Worm (Caenorhabditis elegans) whole organism, young adult: Measurements from ENCODE around the gene npp-20.

Source experiments
- B0019.2 ChIP-seq: fragments of 200-800 bp; sonication (Bioruptor generic); conservative IDR thresholded peaks from 2 replicates; pipeline ENCODE4 v1.3.6; 2022; ENCODE audit warnings: missing genetic modification reagents, missing genetic modification characterization, missing compliant biosample characterization
- B0336.3 ChIP-seq: fragments of 200-800 bp; sonication (Bioruptor generic); IDR thresholded peaks from 2 replicates; pipeline ENCODE4 v1.3.6; 2022; ENCODE audit warnings: missing genetic modification characterization, missing compliant biosample characterization
- C17E4.6 ChIP-seq: fragments of 200-800 bp; sonication (Bioruptor generic); IDR thresholded peaks from 2 replicates; pipeline ENCODE4 v1.3.6; 2022; ENCODE audit warnings: missing genetic modification reagents, missing genetic modification characterization, missing compliant biosample characterization
- F10E7.11 ChIP-seq: sonication (generic microtip); optimal IDR thresholded peaks from 2 replicates; lab custom pipeline; 2017; ENCODE audit warnings: mild to moderate bottlenecking, missing genetic modification characterization, moderate library complexity, missing compliant biosample characterization
- F37B4.10 ChIP-seq: fragments of 200-800 bp; sonication (Bioruptor generic); IDR thresholded peaks from 2 replicates; pipeline ENCODE4 v1.3.6; 2022; ENCODE audit warnings: missing genetic modification characterization, missing compliant biosample characterization
- F57C9.4 ChIP-seq: sonication (generic microtip); optimal IDR thresholded peaks from 2 replicates; lab custom pipeline; 2017; ENCODE audit warnings: mild to moderate bottlenecking, missing genetic modification characterization, missing compliant biosample characterization
- T07F8.4 ChIP-seq: sonication (generic microtip); optimal IDR thresholded peaks from 2 replicates; lab custom pipeline; 2016; ENCODE audit warnings: mild to moderate bottlenecking, missing genetic modification characterization, moderate library complexity, missing compliant biosample characterization
- Y53F4B.3 ChIP-seq: fragments of 200-800 bp; sonication (Bioruptor generic); IDR thresholded peaks from 2 replicates; pipeline ENCODE4 v1.3.6; 2022; ENCODE audit warnings: missing genetic modification reagents, missing genetic modification characterization, missing compliant biosample characterization
- Y79H2A.3 ChIP-seq: fragments of 200-800 bp; sonication (Bioruptor generic); conservative IDR thresholded peaks from 2 replicates; pipeline ENCODE4 v1.3.6; 2022; ENCODE audit warnings: missing genetic modification reagents, missing genetic modification characterization, missing compliant biosample characterization
- ZK185.1 ChIP-seq: sonication (generic microtip); optimal IDR thresholded peaks from 2 replicates; lab custom pipeline; 2016; ENCODE audit warnings: mild to moderate bottlenecking, missing genetic modification characterization, missing compliant biosample characterization; ENCODE audit not compliant: poor library complexity, severe bottlenecking
- ama-1 ChIP-seq, 3 experiments: fragments of 150-350 bp in 1 of 3; sonication (generic microtip) in 2 of 3; optimal IDR thresholded peaks; 2 replicates each; lab custom pipeline; 2014 to 2018; ENCODE audit warnings: missing biosample characterization in 2 of 3, missing genetic modification characterization in 2 of 3, missing genetic modification reagents in 2 of 3
- aptf-2 ChIP-seq: fragments of 200-800 bp; sonication (Bioruptor generic); conservative IDR thresholded peaks from 2 replicates; pipeline ENCODE4 v1.3.6; 2022; ENCODE audit warnings: missing genetic modification reagents, missing genetic modification characterization, missing compliant biosample characterization
- aptf-3 ChIP-seq: fragments of 200-800 bp; sonication (Bioruptor generic); IDR thresholded peaks from 2 replicates; pipeline ENCODE4 v1.3.6; 2022; ENCODE audit warnings: missing genetic modification characterization, missing compliant biosample characterization
- attf-3 ChIP-seq: fragments of 200-800 bp; sonication (Bioruptor generic); conservative IDR thresholded peaks from 2 replicates; pipeline ENCODE4 v1.3.6; 2022; ENCODE audit warnings: missing genetic modification reagents, missing genetic modification characterization, missing compliant biosample characterization
- attf-5 ChIP-seq: fragments of 200-800 bp; sonication (Bioruptor generic); optimal IDR thresholded peaks from 2 replicates; lab custom pipeline; 2018; ENCODE audit warnings: mild to moderate bottlenecking, missing genetic modification characterization, missing compliant biosample characterization
- cebp-1 ChIP-seq, 2 experiments: fragments of 200-800 bp in 1 of 2; sonication (Bioruptor generic) in 1 of 2; sonication (generic microtip) in 1 of 2; IDR thresholded peaks in 1 of 2; optimal IDR thresholded peaks in 1 of 2; 2 replicates each; pipeline versions ENCODE4 v1.3.6 to Lab custom; 2017 to 2022; ENCODE audit warnings: missing compliant biosample characterization in 2 of 2, missing genetic modification characterization in 2 of 2, mild to moderate bottlenecking in 1 of 2, missing genetic modification reagents in 1 of 2, moderate library complexity in 1 of 2
- dox-1 ChIP-seq: fragments of 200-800 bp; sonication (Bioruptor generic); IDR thresholded peaks from 2 replicates; pipeline ENCODE4 v1.3.6; 2022; ENCODE audit warnings: missing genetic modification reagents, missing genetic modification characterization, missing compliant biosample characterization
- egl-18 ChIP-seq: fragments of 200-800 bp; sonication (Bioruptor generic); IDR thresholded peaks from 2 replicates; pipeline ENCODE4 v1.3.6; 2022; ENCODE audit warnings: missing genetic modification reagents, missing genetic modification characterization, missing compliant biosample characterization
- egl-44 ChIP-seq: fragments of 200-800 bp; sonication (Bioruptor generic); IDR thresholded peaks from 2 replicates; pipeline ENCODE4 v1.3.6; 2022; ENCODE audit warnings: missing genetic modification reagents, missing genetic modification characterization, missing compliant biosample characterization
- egrh-3 ChIP-seq: fragments of 200-800 bp; sonication (Bioruptor generic); IDR thresholded peaks from 2 replicates; pipeline ENCODE4 v1.3.6; 2022; ENCODE audit warnings: missing genetic modification reagents, missing genetic modification characterization, missing compliant biosample characterization
- ekl-4 ChIP-seq: fragments of 200-800 bp; sonication (Bioruptor generic); IDR thresholded peaks from 2 replicates; pipeline ENCODE4 v1.3.6; 2022; ENCODE audit warnings: missing genetic modification reagents, missing genetic modification characterization, missing compliant biosample characterization
- ets-4 ChIP-seq: fragments of 200-800 bp; sonication (Bioruptor generic); optimal IDR thresholded peaks from 2 replicates; lab custom pipeline; 2018; ENCODE audit warnings: mild to moderate bottlenecking, missing genetic modification characterization, missing compliant biosample characterization
- gei-17 ChIP-seq: fragments of 200-800 bp; sonication (Bioruptor generic); optimal IDR thresholded peaks from 2 replicates; lab custom pipeline; 2018; ENCODE audit warnings: mild to moderate bottlenecking, missing genetic modification characterization, missing compliant biosample characterization
- hlh-26 ChIP-seq: fragments of 200-800 bp; sonication (Bioruptor generic); conservative IDR thresholded peaks from 2 replicates; pipeline ENCODE4 v1.3.6; 2022; ENCODE audit warnings: missing genetic modification reagents, missing genetic modification characterization, missing compliant biosample characterization
- hrde-1 ChIP-seq: sonication (generic microtip); optimal IDR thresholded peaks from 2 replicates; lab custom pipeline; 2016; ENCODE audit warnings: missing genetic modification characterization, mild to moderate bottlenecking, missing compliant biosample characterization, moderate library complexity, missing genotype, missing genetic modification reagents, borderline replicate concordance
- lag-1 ChIP-seq: fragments of 200-800 bp; sonication (Bioruptor generic); IDR thresholded peaks from 2 replicates; pipeline ENCODE4 v1.3.6; 2022; ENCODE audit warnings: missing genetic modification reagents, missing genetic modification characterization, missing compliant biosample characterization
- lin-54 ChIP-seq: fragments of 200-800 bp; sonication (Bioruptor generic); optimal IDR thresholded peaks from 2 replicates; lab custom pipeline; 2018; ENCODE audit warnings: mild to moderate bottlenecking, missing genetic modification characterization, missing compliant biosample characterization
- lir-1 ChIP-seq: fragments of 200-800 bp; sonication (Bioruptor generic); conservative IDR thresholded peaks from 2 replicates; pipeline ENCODE4 v1.3.6; 2022; ENCODE audit warnings: missing genetic modification reagents, missing genetic modification characterization, missing compliant biosample characterization
- lsl-1 ChIP-seq: fragments of 200-800 bp; sonication (Bioruptor generic); optimal IDR thresholded peaks from 2 replicates; lab custom pipeline; 2018; ENCODE audit warnings: mild to moderate bottlenecking, missing genetic modification characterization, moderate library complexity, missing compliant biosample characterization
- madf-10 ChIP-seq: sonication (generic microtip); optimal IDR thresholded peaks from 2 replicates; lab custom pipeline; 2016; ENCODE audit warnings: mild to moderate bottlenecking, missing genetic modification characterization, missing compliant biosample characterization
- madf-8 ChIP-seq: fragments of 200-800 bp; sonication (Bioruptor generic); conservative IDR thresholded peaks from 2 replicates; pipeline ENCODE4 v1.3.6; 2022; ENCODE audit warnings: missing genetic modification reagents, missing genetic modification characterization, missing compliant biosample characterization
- nhr-120 ChIP-seq: fragments of 200-800 bp; sonication (Bioruptor generic); IDR thresholded peaks from 2 replicates; pipeline ENCODE4 v1.3.6; 2022; ENCODE audit warnings: missing genetic modification characterization, missing compliant biosample characterization
- nhr-80 ChIP-seq: sonication (generic microtip); optimal IDR thresholded peaks from 2 replicates; lab custom pipeline; 2016; ENCODE audit warnings: missing genetic modification characterization, missing compliant biosample characterization
- nhr-90 ChIP-seq: sonication (generic microtip); optimal IDR thresholded peaks from 2 replicates; lab custom pipeline; 2016; ENCODE audit warnings: missing genotype, mild to moderate bottlenecking, missing genetic modification characterization, missing compliant biosample characterization
- pha-4 ChIP-seq: fragments of 150-350 bp; sonication (generic microtip); optimal IDR thresholded peaks from 2 replicates; lab custom pipeline; 2014; ENCODE audit warnings: missing biosample characterization, missing genetic modification reagents, missing genetic modification characterization
- rpc-1 ChIP-seq, 2 experiments: fragments of 150-350 bp in 1 of 2; sonication (generic microtip) in 1 of 2; optimal IDR thresholded peaks; 2 replicates each; lab custom pipeline; 2014 to 2018; ENCODE audit warnings: missing biosample characterization in 1 of 2, missing genetic modification characterization in 1 of 2, missing genetic modification reagents in 1 of 2, missing genotype in 1 of 2
- sdz-38 ChIP-seq: sonication (generic microtip); optimal IDR thresholded peaks from 2 replicates; lab custom pipeline; 2016; ENCODE audit warnings: missing genotype, missing genetic modification characterization, missing compliant biosample characterization
- sea-2 ChIP-seq: fragments of 200-800 bp; sonication (Bioruptor generic); IDR thresholded peaks from 2 replicates; pipeline ENCODE4 v1.3.6; 2022; ENCODE audit warnings: missing genetic modification characterization, missing compliant biosample characterization
- snpc-1.3 ChIP-seq: sonication (generic microtip); optimal IDR thresholded peaks from 2 replicates; lab custom pipeline; 2017; ENCODE audit warnings: missing genetic modification characterization, mild to moderate bottlenecking, missing compliant biosample characterization, antibody characterized with exemption, moderate library complexity, missing genotype, missing genetic modification reagents; ENCODE audit not compliant: insufficient read depth
- snpc-3.4 ChIP-seq: sonication (generic microtip); optimal IDR thresholded peaks from 2 replicates; lab custom pipeline; 2017; ENCODE audit warnings: missing genetic modification characterization, mild to moderate bottlenecking, missing compliant biosample characterization, antibody characterized with exemption, moderate library complexity, missing genotype, missing genetic modification reagents
- tlf-1 ChIP-seq: fragments of 200-800 bp; sonication (Bioruptor generic); optimal IDR thresholded peaks from 2 replicates; lab custom pipeline; 2018; ENCODE audit warnings: mild to moderate bottlenecking, missing genetic modification characterization, missing compliant biosample characterization
- unc-130 ChIP-seq: sonication (generic microtip); optimal IDR thresholded peaks from 2 replicates; lab custom pipeline; 2016; ENCODE audit warnings: missing genetic modification reagents, missing genetic modification characterization, missing compliant biosample characterization
- unc-62 ChIP-seq: fragments of 150-350 bp; optimal IDR thresholded peaks from 2 replicates; lab custom pipeline; 2014; ENCODE audit warnings: missing biosample characterization, missing genetic modification reagents, missing genetic modification characterization
- xnd-1 ChIP-seq: sonication (generic microtip); optimal IDR thresholded peaks from 2 replicates; lab custom pipeline; 2016; ENCODE audit warnings: missing genotype, missing genetic modification reagents, missing genetic modification characterization, missing compliant biosample characterization
- zim-3 ChIP-seq: sonication (generic microtip); optimal IDR thresholded peaks from 2 replicates; lab custom pipeline; 2017; ENCODE audit warnings: mild to moderate bottlenecking, missing genetic modification characterization, moderate library complexity, missing compliant biosample characterization
- ztf-18 ChIP-seq: sonication (generic microtip); optimal IDR thresholded peaks from 2 replicates; lab custom pipeline; 2016; ENCODE audit warnings: missing genotype, mild to moderate bottlenecking, missing genetic modification characterization, missing compliant biosample characterization
- ztf-26 ChIP-seq: sonication (generic microtip); optimal IDR thresholded peaks from 2 replicates; lab custom pipeline; 2017; ENCODE audit warnings: missing genetic modification characterization, missing compliant biosample characterization
- ztf-6 ChIP-seq: fragments of 200-800 bp; sonication (Bioruptor generic); IDR thresholded peaks from 2 replicates; pipeline ENCODE4 v1.3.6; 2022; ENCODE audit warnings: missing genetic modification reagents, missing genetic modification characterization, missing compliant biosample characterization

The npp-20 gene

ce11 chrIV:1514415-1514814 lies 18.6 kb upstream of the npp-20 start (continued):
- TF ChIP-seq F10E7.11, result no peak
- TF ChIP-seq attf-3 (GFP tag; lab: Robert Waterston, UW), result no peak
- TF ChIP-seq aptf-3 (GFP tag; lab: Robert Waterston, UW), result no peak
- TF ChIP-seq B0336.3, result no peak
- no peak for TF ChIP-seq aptf-2 (GFP tag; lab: Robert Waterston, UW)
- no peak for TF ChIP-seq unc-130 (GFP tag; lab: Kevin White, UChicago)
- no peak for TF ChIP-seq Y79H2A.3
- TF ChIP-seq zim-3 (tag; lab: Kevin White, UChicago), result no peak
- TF ChIP-seq lsl-1 (GFP tag; lab: Kevin White, UChicago), result peak; percentile 9
- no peak for TF ChIP-seq ZK185.1 (tag; lab: Kevin White, UChicago)
- TF ChIP-seq F57C9.4, result no peak
- no peak for TF ChIP-seq sdz-38
- TF ChIP-seq snpc-3.4 (tag; lab: Kevin White, UChicago), result no peak
- peak; percentile 25 for TF ChIP-seq attf-5
- TF ChIP-seq egl-44 (GFP tag; lab: Robert Waterston, UW), result no peak
- TF ChIP-seq tlf-1 (GFP tag; lab: Kevin White, UChicago), result no peak
- no peak for TF ChIP-seq madf-8 (GFP tag; lab: Robert Waterston, UW)
- TF ChIP-seq snpc-1.3 (tag; lab: Kevin White, UChicago), result peak; percentile 14
- no peak for TF ChIP-seq C17E4.6 (GFP tag; lab: Robert Waterston, UW)
- TF ChIP-seq madf-10 (tag; lab: Kevin White, UChicago), result peak; percentile 12
- TF ChIP-seq T07F8.4 (tag; lab: Kevin White, UChicago), result no peak
- TF ChIP-seq unc-62 (GFP tag; lab: Kevin White, UChicago), result no peak
- TF ChIP-seq ekl-4 (GFP tag; lab: Robert Waterston, UW), result no peak
- TF ChIP-seq ztf-18, result peak; percentile 46
- TF ChIP-seq ama-1 (optimal IDR thresholded peaks at IDR 0.05; lab: Kevin White, UChicago), result no peak
- TF ChIP-seq ama-1 (GFP tag; optimal IDR thresholded peaks at IDR 0.05; lab: Kevin White, UChicago), result no peak
- TF ChIP-seq egrh-3 (GFP tag; lab: Robert Waterston, UW), result no peak
- no peak for TF ChIP-seq B0019.2
- no peak for TF ChIP-seq egl-18
- no peak for TF ChIP-seq lag-1 (GFP tag; lab: Robert Waterston, UW)
- peak; percentile 52; the same call in 1 of the 2 replicates for TF ChIP-seq dox-1 (GFP tag; lab: Robert Waterston, UW)
- TF ChIP-seq ztf-6 (GFP tag; lab: Robert Waterston, UW), result no peak
- TF ChIP-seq hrde-1, result no peak
- TF ChIP-seq sea-2 (GFP tag; lab: Robert Waterston, UW), result no peak
- TF ChIP-seq rpc-1 (optimal IDR thresholded peaks at IDR 0.05; lab: Kevin White, UChicago), result peak; percentile 65
- peak; percentile 83 for TF ChIP-seq rpc-1 (tag; optimal IDR thresholded peaks at IDR 0.05; lab: Kevin White, UChicago)
- no peak for TF ChIP-seq F37B4.10 (GFP tag; lab: Robert Waterston, UW)
- TF ChIP-seq gei-17 (GFP tag; lab: Kevin White, UChicago), result no peak
- peak; percentile 12 for TF ChIP-seq nhr-90 (tag; lab: Kevin White, UChicago)
- no peak for TF ChIP-seq cebp-1 (GFP tag; IDR thresholded peaks at IDR 0.05; lab: Robert Waterston, UW)
- no peak for TF ChIP-seq cebp-1 (tag; optimal IDR thresholded peaks at IDR 0.05; lab: Kevin White, UChicago)
- no peak for TF ChIP-seq hlh-26 (GFP tag; lab: Robert Waterston, UW)
- TF ChIP-seq nhr-120 (GFP tag; lab: Robert Waterston, UW), result 0 out of 2 replicates have a peak, but pooled peaks have one; percentile 59
- no peak for TF ChIP-seq lir-1
- TF ChIP-seq Y53F4B.3, result 0 out of 2 replicates have a peak, but pooled peaks have one; percentile 19
- no peak for TF ChIP-seq ztf-26 (tag; lab: Kevin White, UChicago)
- no peak for TF ChIP-seq nhr-80
- no peak for TF ChIP-seq lin-54 (GFP tag; lab: Kevin White, UChicago)
- no peak for TF ChIP-seq pha-4 (tag; lab: Kevin White, UChicago)
- TF ChIP-seq ets-4 (GFP tag; lab: Kevin White, UChicago), result no peak
- no peak for TF ChIP-seq xnd-1 (tag; lab: Kevin White, UChicago)
